Fruit fly (Drosophila melanogaster): ENCODE data around the gene Nf-YC.

Nf-YC gene

DNA sequence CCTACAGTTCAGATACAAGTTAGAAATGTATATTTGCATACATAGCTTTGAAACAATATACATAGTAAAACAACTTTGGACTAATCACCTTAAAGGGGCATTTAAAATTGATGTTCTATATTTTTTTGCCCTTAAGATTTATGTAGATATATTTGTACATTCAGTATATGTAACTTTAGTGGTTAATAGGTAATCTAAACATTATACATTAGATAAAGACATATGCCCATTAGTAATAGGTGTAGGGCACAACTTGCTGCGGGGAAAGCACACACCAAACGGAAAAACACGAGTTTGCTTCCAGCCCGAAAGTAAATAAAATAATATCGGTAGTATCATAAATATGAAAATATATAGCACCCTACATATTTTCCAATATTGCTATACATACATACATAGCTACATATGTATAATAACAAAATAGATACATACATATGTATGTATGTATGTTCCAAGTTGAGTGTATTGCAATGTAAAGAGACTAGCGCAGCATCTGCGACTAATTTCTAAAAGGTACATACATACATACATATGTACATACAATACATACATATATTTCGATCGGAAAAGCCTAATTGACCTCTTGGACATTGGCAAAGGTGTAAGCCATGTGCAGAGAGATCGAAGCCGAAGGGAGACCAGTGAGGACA is 42.7 kb upstream of the Nf-YC start, which contains the start of gene CG43736 (continued):
- TF ChIP-seq CG1621 (tag; optimal IDR thresholded peaks at IDR 0.05) (peak; percentile 88), svp (GFP tag) (peak; percentile 99), CG7368 (GFP tag; optimal IDR thresholded peaks at IDR 0.05) (peak; percentile 86), esn (GFP tag; optimal IDR thresholded peaks at IDR 0.05) (peak; percentile 96), CG15336 (GFP tag; IDR thresholded peaks at IDR 0.05) (peak; percentile 96), achi (GFP tag; optimal IDR thresholded peaks at IDR 0.05) (peak; percentile 94), eg (GFP tag; IDR thresholded peaks at IDR 0.05) (peak; percentile 91), CG32006 (GFP tag; optimal IDR thresholded peaks at IDR 0.05) (peak; percentile 98), Sox14 (GFP tag; optimal IDR thresholded peaks at IDR 0.05) (peak; percentile 96), CG31627 (GFP tag; optimal IDR thresholded peaks at IDR 0.05) (peak; percentile 94), CG6808 (GFP tag; optimal IDR thresholded peaks at IDR 0.05) (peak; percentile 94), Gug (GFP tag; IDR thresholded peaks at IDR 0.05) (peak; percentile 93), fd85E (GFP tag; optimal IDR thresholded peaks at IDR 0.05) (peak; percentile 76)

dm6 chrX:6862521-6863288 is 42.0 kb upstream of the Nf-YC start:
- no peak for TF ChIP-seq cyc (GFP tag; optimal IDR thresholded peaks at IDR 0.05)
- TF ChIP-seq acj6 (GFP tag; optimal IDR thresholded peaks at IDR 0.05) = no peak
- TF ChIP-seq Ets21C (GFP tag; optimal IDR thresholded peaks at IDR 0.05) = no peak
- peak; percentile 64 for TF ChIP-seq CG1621 (tag; optimal IDR thresholded peaks at IDR 0.05)
- TF ChIP-seq CG11902 (GFP tag; optimal IDR thresholded peaks at IDR 0.05) = no peak
- TF ChIP-seq CG11294 (GFP tag; IDR thresholded peaks at IDR 0.05) = no peak
- TF ChIP-seq pdm3 (GFP tag; optimal IDR thresholded peaks at IDR 0.05) = no peak
- TF ChIP-seq topi (GFP tag; optimal IDR thresholded peaks at IDR 0.05) = no peak
- no peak for TF ChIP-seq CG16779 (tag; optimal IDR thresholded peaks at IDR 0.05)
- no peak for TF ChIP-seq CG10669 (GFP tag; optimal IDR thresholded peaks at IDR 0.05)
- no peak for TF ChIP-seq net (GFP tag; optimal IDR thresholded peaks at IDR 0.05)
- no peak for TF ChIP-seq CG9139 (GFP tag; optimal IDR thresholded peaks at IDR 0.05)
- TF ChIP-seq CG31627 (GFP tag; optimal IDR thresholded peaks at IDR 0.05) = no peak
- no peak for TF ChIP-seq lz (GFP tag; optimal IDR thresholded peaks at IDR 0.05)
- no peak for TF ChIP-seq Hr4 (GFP tag; optimal IDR thresholded peaks at IDR 0.05)
- no peak for TF ChIP-seq fd59A (GFP tag; optimal IDR thresholded peaks at IDR 0.05)
- no peak for TF ChIP-seq CG32006 (GFP tag; optimal IDR thresholded peaks at IDR 0.05)
- no peak for TF ChIP-seq OdsH (GFP tag; optimal IDR thresholded peaks at IDR 0.05)
- no peak for TF ChIP-seq CG34406 (GFP tag; optimal IDR thresholded peaks at IDR 0.05)
- TF ChIP-seq CG11762 (GFP tag; optimal IDR thresholded peaks at IDR 0.05; ENCODE audit: insufficient read depth) = no peak
- TF ChIP-seq CG6276 (GFP tag; optimal IDR thresholded peaks at IDR 0.05) = no peak
- TF ChIP-seq Hr38 (GFP tag; optimal IDR thresholded peaks at IDR 0.05) = no peak
- TF ChIP-seq ss (GFP tag; optimal IDR thresholded peaks at IDR 0.05) = peak in 1 of 2 experiments; percentile 3
- no peak for TF ChIP-seq CG8119 (GFP tag; IDR thresholded peaks at IDR 0.05)
- TF ChIP-seq Sox102F (GFP tag; optimal IDR thresholded peaks at IDR 0.05) = no peak
- no peak for TF ChIP-seq CG6854 (GFP tag; optimal IDR thresholded peaks at IDR 0.05)
- no peak for TF ChIP-seq CG15336 (GFP tag; IDR thresholded peaks at IDR 0.05)
- no peak for TF ChIP-seq svp (GFP tag)
- TF ChIP-seq eg (GFP tag; IDR thresholded peaks at IDR 0.05) = peak; percentile 53; the same call in 1 of the 3 replicates
- peak; percentile 53 for TF ChIP-seq vri (GFP tag; optimal IDR thresholded peaks at IDR 0.05)
- TF ChIP-seq Hr39 (GFP tag; optimal IDR thresholded peaks at IDR 0.05) = no peak
- TF ChIP-seq dsx (GFP tag; optimal IDR thresholded peaks at IDR 0.05; ENCODE audit: poor library complexity, severe bottlenecking) = peak; percentile 69
- no peak for TF ChIP-seq Gug (GFP tag; IDR thresholded peaks at IDR 0.05)
- TF ChIP-seq Met (GFP tag; optimal IDR thresholded peaks at IDR 0.05) = no peak
- TF ChIP-seq CG6163 (GFP tag; IDR thresholded peaks at IDR 0.05) = no peak; the same call in 2 of the 3 replicates
- no peak for TF ChIP-seq CG8632 (GFP tag; optimal IDR thresholded peaks at IDR 0.05)
- TF ChIP-seq Eip93F (GFP tag; optimal IDR thresholded peaks at IDR 0.05) = peak; percentile 6
